Worm (Caenorhabditis elegans): ENCODE data around the gene pxn-2.

Gene pxn-2

ce11 chrX:10924031-10924430 is 55.1 kb downstream of the pxn-2 start:
- TF ChIP-seq him-1 (tag; optimal IDR thresholded peaks at IDR 0.05): no peak
- TF ChIP-seq dao-5 (tag; optimal IDR thresholded peaks at IDR 0.05): no peak
- TF ChIP-seq W03F9.2 (tag; optimal IDR thresholded peaks at IDR 0.05): no peak

Data from whole organism, L4/young adult.